Worm (Caenorhabditis elegans) whole organism, young adult: ENCODE data around the gene ZC155.2.
A peak's percentile ranks its signal among the peaks of the same experiment; 100 is the strongest.

Experiments used
- B0035.1 ChIP-seq: sonication (generic microtip); optimal IDR thresholded peaks from 2 replicates; lab custom pipeline; 2016; ENCODE audit warnings: missing genetic modification characterization, mild to moderate bottlenecking, missing compliant biosample characterization, missing genotype, missing genetic modification reagents
- B0261.1 ChIP-seq: sonication (generic microtip); optimal IDR thresholded peaks from 2 replicates; lab custom pipeline; 2016; ENCODE audit warnings: mild to moderate bottlenecking, missing genetic modification characterization, moderate library complexity, missing compliant biosample characterization
- C06A6.2 ChIP-seq: fragments of 200-800 bp; sonication (Bioruptor generic); conservative IDR thresholded peaks from 2 replicates; pipeline ENCODE4 v1.3.6; 2022; ENCODE audit warnings: missing genetic modification characterization, missing compliant biosample characterization
- F10E7.11 ChIP-seq: sonication (generic microtip); optimal IDR thresholded peaks from 2 replicates; lab custom pipeline; 2017; ENCODE audit warnings: mild to moderate bottlenecking, missing genetic modification characterization, moderate library complexity, missing compliant biosample characterization
- F49E8.2 ChIP-seq: sonication (generic microtip); optimal IDR thresholded peaks from 3 replicates; lab custom pipeline; 2017; ENCODE audit warnings: missing genetic modification characterization, mild to moderate bottlenecking, missing compliant biosample characterization, antibody characterized with exemption, moderate library complexity; ENCODE audit not compliant: insufficient read depth
- K12H6.12 ChIP-seq: fragments of 200-800 bp; sonication (Bioruptor generic); optimal IDR thresholded peaks from 2 replicates; lab custom pipeline; 2018; ENCODE audit warnings: mild to moderate bottlenecking, missing genetic modification characterization, missing compliant biosample characterization
- Y53G8AR.9 ChIP-seq: fragments of 200-800 bp; sonication (Bioruptor generic); conservative IDR thresholded peaks from 2 replicates; pipeline ENCODE4 v1.3.6; 2022; ENCODE audit warnings: missing genetic modification reagents, missing genetic modification characterization, missing compliant biosample characterization
- Y95B8A.8 ChIP-seq: fragments of 200-800 bp; sonication (Bioruptor generic); IDR thresholded peaks from 2 replicates; pipeline ENCODE4 v1.3.6; 2022; ENCODE audit warnings: missing genetic modification reagents, missing genetic modification characterization, missing compliant biosample characterization
- ZK185.1 ChIP-seq: sonication (generic microtip); optimal IDR thresholded peaks from 2 replicates; lab custom pipeline; 2016; ENCODE audit warnings: mild to moderate bottlenecking, missing genetic modification characterization, missing compliant biosample characterization; ENCODE audit not compliant: poor library complexity, severe bottlenecking
- akir-1 ChIP-seq: fragments of 200-800 bp; sonication (Bioruptor generic); optimal IDR thresholded peaks from 2 replicates; lab custom pipeline; 2018; ENCODE audit warnings: mild to moderate bottlenecking, missing genetic modification characterization, moderate library complexity, missing compliant biosample characterization
- ama-1 ChIP-seq, 3 experiments: fragments of 150-350 bp in 1 of 3; sonication (generic microtip) in 2 of 3; optimal IDR thresholded peaks; 2 replicates each; lab custom pipeline; 2014 to 2018; ENCODE audit warnings: missing biosample characterization in 2 of 3, missing genetic modification characterization in 2 of 3, missing genetic modification reagents in 2 of 3
- aptf-2 ChIP-seq: fragments of 200-800 bp; sonication (Bioruptor generic); conservative IDR thresholded peaks from 2 replicates; pipeline ENCODE4 v1.3.6; 2022; ENCODE audit warnings: missing genetic modification reagents, missing genetic modification characterization, missing compliant biosample characterization
- athp-1 ChIP-seq: sonication (generic microtip); optimal IDR thresholded peaks from 2 replicates; lab custom pipeline; 2017; ENCODE audit warnings: mild to moderate bottlenecking, missing genetic modification characterization, missing compliant biosample characterization
- cebp-1 ChIP-seq, 2 experiments: fragments of 200-800 bp in 1 of 2; sonication (Bioruptor generic) in 1 of 2; sonication (generic microtip) in 1 of 2; IDR thresholded peaks in 1 of 2; optimal IDR thresholded peaks in 1 of 2; 2 replicates each; pipeline versions ENCODE4 v1.3.6 to Lab custom; 2017 to 2022; ENCODE audit warnings: missing compliant biosample characterization in 2 of 2, missing genetic modification characterization in 2 of 2, mild to moderate bottlenecking in 1 of 2, missing genetic modification reagents in 1 of 2, moderate library complexity in 1 of 2
- ceh-58 ChIP-seq: fragments of 200-800 bp; sonication (Bioruptor generic); IDR thresholded peaks from 2 replicates; pipeline ENCODE4 v1.3.6; 2022; ENCODE audit warnings: missing genetic modification characterization, missing compliant biosample characterization
- die-1 ChIP-seq: sonication (generic microtip); optimal IDR thresholded peaks from 2 replicates; lab custom pipeline; 2016; ENCODE audit warnings: missing genotype, mild to moderate bottlenecking, missing genetic modification characterization, missing compliant biosample characterization
- efl-1 ChIP-seq: fragments of 150-350 bp; optimal IDR thresholded peaks from 2 replicates; lab custom pipeline; 2014; ENCODE audit warnings: missing biosample characterization, missing genetic modification reagents, missing genetic modification characterization
- egl-44 ChIP-seq: fragments of 200-800 bp; sonication (Bioruptor generic); IDR thresholded peaks from 2 replicates; pipeline ENCODE4 v1.3.6; 2022; ENCODE audit warnings: missing genetic modification reagents, missing genetic modification characterization, missing compliant biosample characterization
- ekl-4 ChIP-seq: fragments of 200-800 bp; sonication (Bioruptor generic); IDR thresholded peaks from 2 replicates; pipeline ENCODE4 v1.3.6; 2022; ENCODE audit warnings: missing genetic modification reagents, missing genetic modification characterization, missing compliant biosample characterization
- ets-4 ChIP-seq: fragments of 200-800 bp; sonication (Bioruptor generic); optimal IDR thresholded peaks from 2 replicates; lab custom pipeline; 2018; ENCODE audit warnings: mild to moderate bottlenecking, missing genetic modification characterization, missing compliant biosample characterization
- hmg-1.2 ChIP-seq: fragments of 200-800 bp; sonication (Bioruptor generic); IDR thresholded peaks from 2 replicates; pipeline ENCODE4 v1.3.6; 2022; ENCODE audit warnings: missing genetic modification reagents, missing genetic modification characterization, missing compliant biosample characterization
- hmg-20 ChIP-seq: fragments of 200-800 bp; sonication (Bioruptor generic); IDR thresholded peaks from 2 replicates; pipeline ENCODE4 v1.3.6; 2022; ENCODE audit warnings: missing genetic modification reagents, missing genetic modification characterization, missing compliant biosample characterization
- lin-40 ChIP-seq: sonication (generic microtip); optimal IDR thresholded peaks from 2 replicates; lab custom pipeline; 2016; ENCODE audit warnings: missing genetic modification characterization, mild to moderate bottlenecking, missing compliant biosample characterization, missing genotype, missing genetic modification reagents
- lsl-1 ChIP-seq: fragments of 200-800 bp; sonication (Bioruptor generic); optimal IDR thresholded peaks from 2 replicates; lab custom pipeline; 2018; ENCODE audit warnings: mild to moderate bottlenecking, missing genetic modification characterization, moderate library complexity, missing compliant biosample characterization
- madf-6 ChIP-seq: fragments of 200-800 bp; sonication (Bioruptor generic); IDR thresholded peaks from 2 replicates; pipeline ENCODE4 v1.3.6; 2022; ENCODE audit warnings: missing genetic modification reagents, missing genetic modification characterization, missing compliant biosample characterization
- mcd-1 ChIP-seq: fragments of 200-800 bp; sonication (Bioruptor generic); IDR thresholded peaks from 2 replicates; pipeline ENCODE4 v1.3.6; 2022; ENCODE audit warnings: missing genetic modification reagents, missing genetic modification characterization, missing compliant biosample characterization
- nfya-1 ChIP-seq: sonication (generic microtip); optimal IDR thresholded peaks from 2 replicates; lab custom pipeline; 2017; ENCODE audit warnings: antibody characterized with exemption, missing compliant biosample characterization, missing genetic modification characterization, borderline replicate concordance; ENCODE audit not compliant: insufficient read depth
- nfya-2 ChIP-seq: fragments of 200-800 bp; sonication (Bioruptor generic); IDR thresholded peaks from 2 replicates; pipeline ENCODE4 v1.3.6; 2022; ENCODE audit warnings: missing genetic modification reagents, missing genetic modification characterization, missing compliant biosample characterization
- nfyb-1 ChIP-seq: fragments of 200-800 bp; sonication (Bioruptor generic); IDR thresholded peaks from 2 replicates; pipeline ENCODE4 v1.3.6; 2022; ENCODE audit warnings: missing genetic modification reagents, missing genetic modification characterization, missing compliant biosample characterization
- nhr-120 ChIP-seq: fragments of 200-800 bp; sonication (Bioruptor generic); IDR thresholded peaks from 2 replicates; pipeline ENCODE4 v1.3.6; 2022; ENCODE audit warnings: missing genetic modification characterization, missing compliant biosample characterization
- nhr-179 ChIP-seq: sonication (generic microtip); optimal IDR thresholded peaks from 2 replicates; lab custom pipeline; 2016; ENCODE audit warnings: mild to moderate bottlenecking, missing genetic modification characterization, missing compliant biosample characterization
- nhr-27 ChIP-seq: fragments of 200-800 bp; sonication (Bioruptor generic); optimal IDR thresholded peaks from 2 replicates; lab custom pipeline; 2018; ENCODE audit warnings: mild to moderate bottlenecking, missing genetic modification characterization, moderate library complexity, missing compliant biosample characterization
- nhr-80 ChIP-seq: sonication (generic microtip); optimal IDR thresholded peaks from 2 replicates; lab custom pipeline; 2016; ENCODE audit warnings: missing genetic modification characterization, missing compliant biosample characterization
- nhr-90 ChIP-seq: sonication (generic microtip); optimal IDR thresholded peaks from 2 replicates; lab custom pipeline; 2016; ENCODE audit warnings: missing genotype, mild to moderate bottlenecking, missing genetic modification characterization, missing compliant biosample characterization
- rcor-1 ChIP-seq: fragments of 200-800 bp; sonication (Bioruptor generic); IDR thresholded peaks from 2 replicates; pipeline ENCODE4 v1.3.6; 2022; ENCODE audit warnings: missing genetic modification reagents, missing genetic modification characterization, missing compliant biosample characterization
- rpc-1 ChIP-seq, 2 experiments: fragments of 150-350 bp in 1 of 2; sonication (generic microtip) in 1 of 2; optimal IDR thresholded peaks; 2 replicates each; lab custom pipeline; 2014 to 2018; ENCODE audit warnings: missing biosample characterization in 1 of 2, missing genetic modification characterization in 1 of 2, missing genetic modification reagents in 1 of 2, missing genotype in 1 of 2
- snpc-1.1 ChIP-seq: sonication (generic microtip); optimal IDR thresholded peaks from 2 replicates; lab custom pipeline; 2017; ENCODE audit warnings: missing genetic modification characterization, mild to moderate bottlenecking, missing compliant biosample characterization, antibody characterized with exemption, moderate library complexity, missing genotype, missing genetic modification reagents; ENCODE audit not compliant: insufficient read depth
- snpc-3.4 ChIP-seq: sonication (generic microtip); optimal IDR thresholded peaks from 2 replicates; lab custom pipeline; 2017; ENCODE audit warnings: missing genetic modification characterization, mild to moderate bottlenecking, missing compliant biosample characterization, antibody characterized with exemption, moderate library complexity, missing genotype, missing genetic modification reagents
- somi-1 ChIP-seq: fragments of 200-800 bp; sonication (Bioruptor generic); optimal IDR thresholded peaks from 2 replicates; lab custom pipeline; 2018; ENCODE audit warnings: mild to moderate bottlenecking, missing genetic modification characterization, missing compliant biosample characterization
- tbp1 ChIP-seq: fragments of 200-800 bp; sonication (Bioruptor generic); optimal IDR thresholded peaks from 2 replicates; lab custom pipeline; 2018; ENCODE audit warnings: mild to moderate bottlenecking, missing genetic modification characterization, missing compliant biosample characterization
- unc-62 ChIP-seq: fragments of 150-350 bp; optimal IDR thresholded peaks from 2 replicates; lab custom pipeline; 2014; ENCODE audit warnings: missing biosample characterization, missing genetic modification reagents, missing genetic modification characterization
- xnd-1 ChIP-seq: sonication (generic microtip); optimal IDR thresholded peaks from 2 replicates; lab custom pipeline; 2016; ENCODE audit warnings: missing genotype, missing genetic modification reagents, missing genetic modification characterization, missing compliant biosample characterization
- zim-3 ChIP-seq: sonication (generic microtip); optimal IDR thresholded peaks from 2 replicates; lab custom pipeline; 2017; ENCODE audit warnings: mild to moderate bottlenecking, missing genetic modification characterization, moderate library complexity, missing compliant biosample characterization
- ztf-22 ChIP-seq: fragments of 200-800 bp; sonication (Bioruptor generic); optimal IDR thresholded peaks from 2 replicates; lab custom pipeline; 2018; ENCODE audit warnings: mild to moderate bottlenecking, missing genetic modification characterization, moderate library complexity, missing compliant biosample characterization
- ztf-3 ChIP-seq: fragments of 200-800 bp; sonication (Bioruptor generic); optimal IDR thresholded peaks from 2 replicates; lab custom pipeline; 2018; ENCODE audit warnings: mild to moderate bottlenecking, missing genetic modification characterization, missing compliant biosample characterization
- ztf-6 ChIP-seq: fragments of 200-800 bp; sonication (Bioruptor generic); IDR thresholded peaks from 2 replicates; pipeline ENCODE4 v1.3.6; 2022; ENCODE audit warnings: missing genetic modification reagents, missing genetic modification characterization, missing compliant biosample characterization

The ZC155.2 gene

ce11 chrIII:5172470-5172869 is 46.3 kb upstream of the ZC155.2 start, which contains the start of gene K10D2.5 (continued):
- TF ChIP-seq nfya-1 (tag; lab: Kevin White, UChicago) (no peak), egl-44 (GFP tag; lab: Robert Waterston, UW) (peak; percentile 66; the same call in 1 of the 2 replicates), rpc-1 (optimal IDR thresholded peaks at IDR 0.05; lab: Kevin White, UChicago) (no peak), rpc-1 (tag; optimal IDR thresholded peaks at IDR 0.05; lab: Kevin White, UChicago) (no peak), ama-1 (optimal IDR thresholded peaks at IDR 0.05; lab: Kevin White, UChicago) (no peak), ama-1 (GFP tag; optimal IDR thresholded peaks at IDR 0.05; lab: Kevin White, UChicago) (no peak), K12H6.12 (peak; percentile 92), nhr-90 (tag; lab: Kevin White, UChicago) (no peak), ceh-58 (GFP tag; lab: Robert Waterston, UW) (no peak), snpc-1.1 (tag; lab: Kevin White, UChicago) (no peak), ekl-4 (peak; percentile 95), ztf-3 (no peak), unc-62 (GFP tag; lab: Kevin White, UChicago) (no peak), tbp1 (peak; percentile 73), ztf-6 (GFP tag; lab: Robert Waterston, UW) (peak; percentile 94), rcor-1 (GFP tag; lab: Robert Waterston, UW) (peak; percentile 96), snpc-3.4 (tag; lab: Kevin White, UChicago) (peak; percentile 71), Y53G8AR.9 (GFP tag; lab: Robert Waterston, UW) (peak; percentile 92), B0261.1 (tag; lab: Kevin White, UChicago) (peak; percentile 11), nhr-179 (tag; lab: Kevin White, UChicago) (no peak), hmg-20 (GFP tag; lab: Robert Waterston, UW) (peak; percentile 82), B0035.1 (tag; lab: Kevin White, UChicago) (peak; percentile 31), efl-1 (peak; percentile 78), nhr-80 (peak; percentile 80), ztf-22 (GFP tag; lab: Kevin White, UChicago) (peak; percentile 72), somi-1 (peak; percentile 84), lin-40 (peak; percentile 80), mcd-1 (GFP tag; lab: Robert Waterston, UW) (peak; percentile 99), nhr-27 (tag; lab: Kevin White, UChicago) (no peak), akir-1 (peak; percentile 90), xnd-1 (tag; lab: Kevin White, UChicago) (peak; percentile 27), hmg-1.2 (GFP tag; lab: Robert Waterston, UW) (peak; percentile 77), nfyb-1 (peak; percentile 94), athp-1 (tag; lab: Kevin White, UChicago) (peak; percentile 96), madf-6 (GFP tag; lab: Robert Waterston, UW) (peak; percentile 88), F10E7.11 (tag; lab: Kevin White, UChicago) (no peak), ets-4 (no peak), zim-3 (tag; lab: Kevin White, UChicago) (peak; percentile 80), Y95B8A.8 (GFP tag; lab: Robert Waterston, UW) (peak; percentile 97), nhr-120 (0 out of 2 replicates have a peak, but pooled peaks have one; percentile 88), nfya-2 (GFP tag; lab: Robert Waterston, UW) (no peak), ZK185.1 (tag; lab: Kevin White, UChicago) (peak; percentile 97), cebp-1 (GFP tag; IDR thresholded peaks at IDR 0.05; lab: Robert Waterston, UW) (peak; percentile 90), cebp-1 (tag; optimal IDR thresholded peaks at IDR 0.05; lab: Kevin White, UChicago) (peak; percentile 81), aptf-2 (peak; percentile 98), C06A6.2 (GFP tag; lab: Robert Waterston, UW) (0 out of 2 replicates have a peak, but pooled peaks have one; percentile 50), die-1 (tag; lab: Kevin White, UChicago) (peak; percentile 60), F49E8.2 (tag; lab: Kevin White, UChicago) (peak; percentile 90), lsl-1 (GFP tag; lab: Kevin White, UChicago) (peak; percentile 77)
